Worm (Caenorhabditis elegans) whole organism, young adult: ENCODE measurements around the gene Y51H7BR.8.
"Not testable (repeated sequence)": the region's sequence is repeated elsewhere in the genome, so short reads cannot be mapped to it uniquely, and the experiment has no call there.

ENCODE experiments used
- B0019.2 ChIP-seq: fragments of 200-800 bp; sonication (Bioruptor generic); conservative IDR thresholded peaks from 2 replicates; pipeline ENCODE4 v1.3.6; 2022; ENCODE audit warnings: missing genetic modification reagents, missing genetic modification characterization, missing compliant biosample characterization
- B0261.1 ChIP-seq: sonication (generic microtip); optimal IDR thresholded peaks from 2 replicates; lab custom pipeline; 2016; ENCODE audit warnings: mild to moderate bottlenecking, missing genetic modification characterization, moderate library complexity, missing compliant biosample characterization
- F33H1.4 ChIP-seq: fragments of 200-800 bp; sonication (Bioruptor generic); IDR thresholded peaks from 2 replicates; pipeline ENCODE4 v1.3.6; 2022; ENCODE audit warnings: missing genetic modification reagents, missing genetic modification characterization, missing compliant biosample characterization
- ama-1 ChIP-seq, 3 experiments: fragments of 150-350 bp in 1 of 3; sonication (generic microtip) in 2 of 3; optimal IDR thresholded peaks; 2 replicates each; lab custom pipeline; 2014 to 2018; ENCODE audit warnings: missing biosample characterization in 2 of 3, missing genetic modification characterization in 2 of 3, missing genetic modification reagents in 2 of 3
- attf-5 ChIP-seq: fragments of 200-800 bp; sonication (Bioruptor generic); optimal IDR thresholded peaks from 2 replicates; lab custom pipeline; 2018; ENCODE audit warnings: mild to moderate bottlenecking, missing genetic modification characterization, missing compliant biosample characterization
- cebp-1 ChIP-seq, 2 experiments: fragments of 200-800 bp in 1 of 2; sonication (Bioruptor generic) in 1 of 2; sonication (generic microtip) in 1 of 2; IDR thresholded peaks in 1 of 2; optimal IDR thresholded peaks in 1 of 2; 2 replicates each; pipeline versions ENCODE4 v1.3.6 to Lab custom; 2017 to 2022; ENCODE audit warnings: missing compliant biosample characterization in 2 of 2, missing genetic modification characterization in 2 of 2, mild to moderate bottlenecking in 1 of 2, missing genetic modification reagents in 1 of 2, moderate library complexity in 1 of 2
- ceh-40 ChIP-seq: fragments of 200-800 bp; sonication (Bioruptor generic); IDR thresholded peaks from 2 replicates; pipeline ENCODE4 v1.3.6; 2022; ENCODE audit warnings: missing genetic modification characterization, missing compliant biosample characterization
- ceh-79 ChIP-seq: sonication (generic microtip); optimal IDR thresholded peaks from 2 replicates; lab custom pipeline; 2017; ENCODE audit warnings: mild to moderate bottlenecking, missing genetic modification characterization, missing compliant biosample characterization
- die-1 ChIP-seq: sonication (generic microtip); optimal IDR thresholded peaks from 2 replicates; lab custom pipeline; 2016; ENCODE audit warnings: missing genotype, mild to moderate bottlenecking, missing genetic modification characterization, missing compliant biosample characterization
- him-1 ChIP-seq: sonication (generic microtip); optimal IDR thresholded peaks from 2 replicates; lab custom pipeline; 2016; ENCODE audit warnings: missing genotype, missing genetic modification reagents, missing genetic modification characterization, missing compliant biosample characterization
- hlh-12 ChIP-seq: sonication (generic microtip); optimal IDR thresholded peaks from 2 replicates; lab custom pipeline; 2016; ENCODE audit warnings: missing genetic modification characterization, missing compliant biosample characterization
- hmg-1.2 ChIP-seq: fragments of 200-800 bp; sonication (Bioruptor generic); IDR thresholded peaks from 2 replicates; pipeline ENCODE4 v1.3.6; 2022; ENCODE audit warnings: missing genetic modification reagents, missing genetic modification characterization, missing compliant biosample characterization
- hsf-1 ChIP-seq: fragments of 200-800 bp; sonication (Bioruptor generic); IDR thresholded peaks from 2 replicates; pipeline ENCODE4 v1.3.6; 2022; ENCODE audit warnings: missing genetic modification reagents, missing genetic modification characterization, missing compliant biosample characterization
- lin-54 ChIP-seq: fragments of 200-800 bp; sonication (Bioruptor generic); optimal IDR thresholded peaks from 2 replicates; lab custom pipeline; 2018; ENCODE audit warnings: mild to moderate bottlenecking, missing genetic modification characterization, missing compliant biosample characterization
- lir-1 ChIP-seq: fragments of 200-800 bp; sonication (Bioruptor generic); conservative IDR thresholded peaks from 2 replicates; pipeline ENCODE4 v1.3.6; 2022; ENCODE audit warnings: missing genetic modification reagents, missing genetic modification characterization, missing compliant biosample characterization
- lsy-27 ChIP-seq: sonication (generic microtip); optimal IDR thresholded peaks from 2 replicates; lab custom pipeline; 2017; ENCODE audit warnings: missing genetic modification characterization, mild to moderate bottlenecking, missing compliant biosample characterization, antibody characterized with exemption, missing genotype, borderline replicate concordance; ENCODE audit not compliant: insufficient read depth
- mcd-1 ChIP-seq: fragments of 200-800 bp; sonication (Bioruptor generic); IDR thresholded peaks from 2 replicates; pipeline ENCODE4 v1.3.6; 2022; ENCODE audit warnings: missing genetic modification reagents, missing genetic modification characterization, missing compliant biosample characterization
- nhr-90 ChIP-seq: sonication (generic microtip); optimal IDR thresholded peaks from 2 replicates; lab custom pipeline; 2016; ENCODE audit warnings: missing genotype, mild to moderate bottlenecking, missing genetic modification characterization, missing compliant biosample characterization
- rcor-1 ChIP-seq: fragments of 200-800 bp; sonication (Bioruptor generic); IDR thresholded peaks from 2 replicates; pipeline ENCODE4 v1.3.6; 2022; ENCODE audit warnings: missing genetic modification reagents, missing genetic modification characterization, missing compliant biosample characterization
- snpc-1.1 ChIP-seq: sonication (generic microtip); optimal IDR thresholded peaks from 2 replicates; lab custom pipeline; 2017; ENCODE audit warnings: missing genetic modification characterization, mild to moderate bottlenecking, missing compliant biosample characterization, antibody characterized with exemption, moderate library complexity, missing genotype, missing genetic modification reagents; ENCODE audit not compliant: insufficient read depth
- snpc-3.4 ChIP-seq: sonication (generic microtip); optimal IDR thresholded peaks from 2 replicates; lab custom pipeline; 2017; ENCODE audit warnings: missing genetic modification characterization, mild to moderate bottlenecking, missing compliant biosample characterization, antibody characterized with exemption, moderate library complexity, missing genotype, missing genetic modification reagents
- tbx-9 ChIP-seq: sonication (generic microtip); optimal IDR thresholded peaks from 2 replicates; lab custom pipeline; 2016; ENCODE audit warnings: borderline replicate concordance, missing genetic modification characterization, inconsistent platforms, missing compliant biosample characterization
- xnd-1 ChIP-seq: sonication (generic microtip); optimal IDR thresholded peaks from 2 replicates; lab custom pipeline; 2016; ENCODE audit warnings: missing genotype, missing genetic modification reagents, missing genetic modification characterization, missing compliant biosample characterization
- ztf-22 ChIP-seq: fragments of 200-800 bp; sonication (Bioruptor generic); optimal IDR thresholded peaks from 2 replicates; lab custom pipeline; 2018; ENCODE audit warnings: mild to moderate bottlenecking, missing genetic modification characterization, moderate library complexity, missing compliant biosample characterization
- ztf-25 ChIP-seq: fragments of 200-800 bp; sonication (Bioruptor generic); IDR thresholded peaks from 2 replicates; pipeline ENCODE4 v1.3.6; 2022; ENCODE audit warnings: missing genetic modification reagents, missing genetic modification characterization, missing compliant biosample characterization

Y51H7BR.8 gene

DNA sequence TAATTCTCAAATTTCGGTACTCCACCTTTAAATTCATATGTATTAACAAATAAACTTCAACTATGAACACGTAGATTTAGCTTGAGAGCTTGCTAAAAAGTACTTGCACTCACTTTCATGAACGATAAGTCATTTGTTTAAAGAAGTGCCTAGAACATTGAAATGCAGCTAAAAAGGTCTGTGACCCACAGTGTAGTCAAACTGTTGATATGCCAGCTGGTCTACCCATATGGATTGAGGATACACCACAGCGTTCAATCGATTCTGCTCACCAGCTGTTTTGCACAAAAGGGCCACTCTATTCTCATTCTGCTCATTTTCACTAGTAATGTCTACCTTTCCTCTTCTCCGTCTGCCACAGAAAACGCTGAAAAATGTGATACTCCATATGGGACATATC, 16.9 kb downstream of the Y51H7BR.8 start, which contains the start of gene fbxb-43:
fbxb-43 (plus strand) TSS at position 301 of the 400 bp plus-strand sequence.
- TF ChIP-seq lin-54 (GFP tag; lab: Kevin White, UChicago) (no peak), ceh-79 (tag; lab: Kevin White, UChicago) (no peak), hsf-1 (no peak), xnd-1 (no peak), ztf-22 (GFP tag; lab: Kevin White, UChicago) (no peak), ceh-40 (GFP tag; lab: Robert Waterston, UW) (no peak), mcd-1 (no peak), tbx-9 (tag; lab: Kevin White, UChicago) (no peak), B0261.1 (tag; lab: Kevin White, UChicago) (no peak), nhr-90 (tag; lab: Kevin White, UChicago) (no peak), snpc-1.1 (tag; lab: Kevin White, UChicago) (no peak)

DNA sequence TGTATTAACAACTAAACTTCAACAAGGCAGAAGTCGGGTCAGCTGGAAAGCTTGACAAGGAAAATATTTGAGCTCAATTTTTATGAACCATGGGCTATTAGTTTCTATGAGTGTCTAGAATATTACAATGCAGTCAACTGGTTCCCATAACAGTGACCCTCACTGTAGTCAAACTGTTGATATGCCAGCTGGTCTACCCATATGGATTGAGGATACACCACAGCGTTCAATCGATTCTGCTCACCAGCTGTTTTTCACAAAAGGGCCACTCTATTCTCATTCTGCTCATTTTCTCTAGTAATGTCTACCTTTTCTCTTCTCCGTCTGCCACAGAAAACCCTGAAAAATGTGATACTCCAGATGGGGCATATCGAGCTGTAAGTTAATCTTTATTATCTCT, 18.3 kb downstream of the Y51H7BR.8 start, which contains the start of gene fbxb-42:
fbxb-42 (plus strand) TSS at position 301 of the 400 bp plus-strand sequence.
- no peak for TF ChIP-seq rcor-1 (GFP tag; lab: Robert Waterston, UW)
- no peak for TF ChIP-seq mcd-1
- TF ChIP-seq ama-1 (optimal IDR thresholded peaks at IDR 0.05; lab: Kevin White, UChicago), result no peak
- TF ChIP-seq ama-1 (GFP tag; optimal IDR thresholded peaks at IDR 0.05; lab: Kevin White, UChicago), result no peak

DNA sequence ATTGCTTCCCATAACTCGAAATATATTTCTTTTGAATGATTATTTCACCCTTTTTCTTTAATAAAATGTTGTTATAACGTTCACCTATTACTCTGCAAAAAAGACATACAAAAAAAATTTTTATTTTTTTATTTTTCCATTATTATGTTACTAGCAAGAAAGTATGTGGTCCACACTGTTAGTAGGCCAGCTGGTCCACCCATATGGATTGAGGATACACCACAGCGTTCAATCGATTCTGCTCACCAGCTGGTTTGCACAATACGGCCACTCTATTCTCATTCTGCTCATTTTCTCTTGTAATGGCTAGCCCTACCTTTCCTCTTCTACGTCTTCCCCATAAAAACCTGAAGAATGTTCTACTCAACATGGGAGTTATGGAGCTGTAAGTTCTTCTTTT, 19.6 kb downstream of the Y51H7BR.8 start, which contains the start of gene fbxb-44:
fbxb-44 (plus strand) TSS at position 301 of the 400 bp plus-strand sequence.
- TF ChIP-seq hlh-12 (tag; lab: Kevin White, UChicago) (no peak), lin-54 (GFP tag; lab: Kevin White, UChicago) (no peak), F33H1.4 (GFP tag; lab: Robert Waterston, UW) (no peak), attf-5 (GFP tag; lab: Kevin White, UChicago) (no peak), him-1 (tag; lab: Kevin White, UChicago) (no peak), lir-1 (GFP tag; lab: Robert Waterston, UW) (no peak)

ce11 chrII:1540628-1541027, 21.6 kb downstream of the Y51H7BR.8 start, which contains the start of gene poml-4:
Gene poml-4, plus strand, starts transcription at chrII:1540928.
- TF ChIP-seq lsy-27 (tag; lab: Kevin White, UChicago); B0019.2; hmg-1.2: not testable (repeated sequence)

- not testable (repeated sequence) for TF ChIP-seq ztf-25; ztf-22 (GFP tag; lab: Kevin White, UChicago); snpc-3.4 (tag; lab: Kevin White, UChicago)
Observed at ce11 chrII:1543182-1543581, 24.2 kb downstream of the Y51H7BR.8 start, which contains the start of gene K05F6.4. Gene K05F6.4, plus strand, starts transcription at chrII:1543482.

DNA sequence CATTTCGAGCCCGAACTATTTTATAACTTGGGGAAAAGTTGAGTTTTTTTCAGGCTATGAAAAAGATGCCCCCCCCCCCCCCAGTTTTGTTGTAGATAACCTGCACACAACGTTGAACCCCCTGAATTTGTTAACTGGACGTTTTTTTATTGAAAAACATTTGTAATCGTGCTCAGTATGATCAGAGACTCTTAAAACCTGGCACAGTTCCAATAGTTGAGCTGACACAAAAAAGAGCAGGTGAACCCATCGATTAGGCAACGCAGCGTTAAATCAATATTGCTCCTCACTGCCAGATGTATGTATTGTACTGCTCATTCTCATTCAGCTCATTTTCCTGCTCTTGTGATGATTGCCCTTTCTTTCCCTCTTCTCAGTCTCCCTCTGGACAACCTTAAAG, 26.6 kb downstream of the Y51H7BR.8 start, which contains the start of gene K05F6.12:
K05F6.12 (plus strand) TSS at position 301 of the 400 bp plus-strand sequence.
- TF ChIP-seq ztf-22 (GFP tag; lab: Kevin White, UChicago), result no peak
- no peak for TF ChIP-seq die-1 (tag; lab: Kevin White, UChicago)
- no peak for TF ChIP-seq lin-54 (GFP tag; lab: Kevin White, UChicago)
- no peak for TF ChIP-seq cebp-1 (GFP tag; IDR thresholded peaks at IDR 0.05; lab: Robert Waterston, UW)
- TF ChIP-seq cebp-1 (tag; optimal IDR thresholded peaks at IDR 0.05; lab: Kevin White, UChicago), result no peak
